Fruit fly (Drosophila melanogaster) whole organism, embryonic: ENCODE results near the gene CG6830.

Source experiments
- Bdp1 ChIP-seq: fragments of 200-800 bp; sonication (Bioruptor generic); optimal IDR thresholded peaks from 3 replicates; lab custom pipeline; 2016; ENCODE audit warnings: missing biosample characterization, missing genetic modification characterization
- CG10366 ChIP-seq: fragments of 200-800 bp; sonication (Bioruptor generic); IDR thresholded peaks from 2 replicates; pipeline ENCODE4 v1.3.6; 2022; ENCODE audit warnings: missing biosample characterization, missing genetic modification characterization
- CG10959 ChIP-seq: fragments of 200-800 bp; sonication (Bioruptor generic); IDR thresholded peaks from 2 replicates; pipeline ENCODE4 v1.3.6; 2022; ENCODE audit warnings: missing biosample characterization, missing genetic modification characterization
- CG12071 ChIP-seq: fragments of 200-800 bp; sonication (Bioruptor generic); optimal IDR thresholded peaks from 3 replicates; lab custom pipeline; 2018; ENCODE audit warnings: missing biosample characterization, mild to moderate bottlenecking, missing genetic modification characterization
- CG12104 ChIP-seq: fragments of 200-800 bp; sonication (Bioruptor generic); optimal IDR thresholded peaks from 3 replicates; lab custom pipeline; 2016; ENCODE audit warnings: missing biosample characterization, missing genetic modification characterization
- CG12659 ChIP-seq: fragments of 200-800 bp; sonication (Bioruptor generic); optimal IDR thresholded peaks from 3 replicates; lab custom pipeline; 2017; ENCODE audit warnings: mild to moderate bottlenecking, missing biosample characterization, missing genetic modification reagents, missing genetic modification characterization
- CG12769 ChIP-seq: fragments of 200-800 bp; sonication (Bioruptor generic); optimal IDR thresholded peaks from 2 replicates; lab custom pipeline; 2019; ENCODE audit warnings: missing biosample characterization, mild to moderate bottlenecking, missing genetic modification characterization, moderate library complexity
- CG17568 ChIP-seq: fragments of 200-800 bp; sonication (Bioruptor generic); optimal IDR thresholded peaks from 2 replicates; lab custom pipeline; 2018; ENCODE audit warnings: missing biosample characterization, mild to moderate bottlenecking, missing genetic modification characterization, moderate library complexity
- CG1792 ChIP-seq: fragments of 200-800 bp; sonication (Bioruptor generic); optimal IDR thresholded peaks from 2 replicates; lab custom pipeline; 2016; ENCODE audit warnings: missing biosample characterization, missing genetic modification characterization
- CG18262 ChIP-seq: fragments of 200-800 bp; optimal IDR thresholded peaks from 3 replicates; lab custom pipeline; 2019; ENCODE audit warnings: missing biosample characterization, mild to moderate bottlenecking, missing genetic modification characterization, moderate library complexity
- CG32772 ChIP-seq: fragments of 200-800 bp; sonication (Bioruptor generic); IDR thresholded peaks from 2 replicates; pipeline ENCODE4 v1.3.6; 2022; ENCODE audit warnings: missing biosample characterization, missing genetic modification characterization
- CG3407 ChIP-seq: fragments of 200-800 bp; sonication (Bioruptor generic); optimal IDR thresholded peaks from 2 replicates; lab custom pipeline; 2018; ENCODE audit warnings: missing biosample characterization, mild to moderate bottlenecking, missing genetic modification characterization
- CG34224 ChIP-seq: fragments of 200-800 bp; sonication (Bioruptor generic); IDR thresholded peaks from 3 replicates; pipeline ENCODE4 v1.3.6; 2022; ENCODE audit warnings: missing biosample characterization, missing genetic modification characterization; ENCODE audit not compliant: partially characterized antibody
- CG3726 ChIP-seq: fragments of 200-800 bp; sonication (Bioruptor generic); IDR thresholded peaks from 3 replicates; pipeline ENCODE4, ENCODE4 v1.3.6; 2022; ENCODE audit warnings: missing biosample characterization, missing genetic modification characterization
- CG4282 ChIP-seq: fragments of 200-800 bp; sonication (Bioruptor generic); optimal IDR thresholded peaks from 2 replicates; lab custom pipeline; 2016; ENCODE audit warnings: missing biosample characterization, missing genetic modification characterization
- CG4617 ChIP-seq: fragments of 200-800 bp; sonication (Bioruptor generic); optimal IDR thresholded peaks from 3 replicates; lab custom pipeline; 2016; ENCODE audit warnings: missing biosample characterization, missing genetic modification characterization, borderline replicate concordance
- CG5953 ChIP-seq: fragments of 200-800 bp; sonication (Bioruptor generic); IDR thresholded peaks from 2 replicates; pipeline ENCODE4 v1.3.6; 2022; ENCODE audit warnings: missing biosample characterization, missing genetic modification characterization
- CG6175 ChIP-seq: fragments of 200-800 bp; sonication (Bioruptor generic); IDR thresholded peaks from 3 replicates; pipeline ENCODE4 v1.3.6; 2022; ENCODE audit warnings: missing biosample characterization, missing genetic modification characterization
- CG6854 ChIP-seq: fragments of 200-800 bp; sonication (Bioruptor generic); optimal IDR thresholded peaks from 3 replicates; lab custom pipeline; 2017; ENCODE audit warnings: missing biosample characterization, mild to moderate bottlenecking, missing genetic modification characterization
- CG7987 ChIP-seq: fragments of 200-800 bp; sonication (Bioruptor generic); optimal IDR thresholded peaks from 2 replicates; lab custom pipeline; 2018; ENCODE audit warnings: missing biosample characterization, mild to moderate bottlenecking, missing genetic modification characterization, moderate library complexity
- CG8281 ChIP-seq: fragments of 200-800 bp; sonication (Bioruptor generic); optimal IDR thresholded peaks from 2 replicates; lab custom pipeline; 2018; ENCODE audit warnings: missing biosample characterization, mild to moderate bottlenecking, missing genetic modification characterization, moderate library complexity
- CG8290 ChIP-seq, 3 experiments: fragments of 200-800 bp; sonication (Bioruptor generic); optimal IDR thresholded peaks; 2 replicates each; lab custom pipeline; 2016 to 2019; ENCODE audit warnings: missing biosample characterization in 3 of 3, missing genetic modification characterization in 3 of 3, mild to moderate bottlenecking in 2 of 3, moderate library complexity in 1 of 3
- CHES-1-like ChIP-seq: fragments of 200-800 bp; sonication (Bioruptor generic); optimal IDR thresholded peaks from 2 replicates; lab custom pipeline; 2016; ENCODE audit warnings: missing biosample characterization, missing genetic modification characterization
- D19A ChIP-seq: fragments of 200-800 bp; optimal IDR thresholded peaks from 3 replicates; lab custom pipeline; 2019; ENCODE audit warnings: missing biosample characterization, mild to moderate bottlenecking, missing genetic modification characterization, moderate library complexity
- Doc2 ChIP-seq: fragments of 200-800 bp; sonication (Bioruptor generic); IDR thresholded peaks from 2 replicates; pipeline ENCODE4 v1.3.6; 2022; ENCODE audit warnings: missing biosample characterization, missing genetic modification characterization
- H2.0 ChIP-seq: fragments of 200-800 bp; sonication (Bioruptor generic); IDR thresholded peaks from 2 replicates; pipeline ENCODE4 v1.3.6; 2022; ENCODE audit warnings: missing biosample characterization, missing genetic modification characterization
- Hmx ChIP-seq: fragments of 200-800 bp; sonication (Bioruptor generic); optimal IDR thresholded peaks from 2 replicates; lab custom pipeline; 2016; ENCODE audit warnings: missing biosample characterization, missing genetic modification characterization
- Hr51 ChIP-seq, 2 experiments: fragments of 200-800 bp; sonication (Bioruptor generic); optimal IDR thresholded peaks; 2 replicates in 1 of 2; 3 replicates in 1 of 2; lab custom pipeline; 2016 to 2018; ENCODE audit warnings: missing biosample characterization in 2 of 2, missing genetic modification characterization in 2 of 2, mild to moderate bottlenecking in 1 of 2, moderate library complexity in 1 of 2
- Max ChIP-seq: fragments of 200-800 bp; sonication (Bioruptor generic); optimal IDR thresholded peaks from 2 replicates; lab custom pipeline; 2016; ENCODE audit warnings: missing biosample characterization, mild to moderate bottlenecking, missing genetic modification characterization
- Optix ChIP-seq: fragments of 200-800 bp; sonication (Bioruptor generic); IDR thresholded peaks from 3 replicates; pipeline ENCODE4 v1.3.6; 2022; ENCODE audit warnings: missing biosample characterization, missing genetic modification characterization
- Sin3A ChIP-seq: fragments of >200 bp; optimal IDR thresholded peaks from 2 replicates; lab custom pipeline; 2018
- Ssrp ChIP-seq: fragments of 200-800 bp; sonication (Bioruptor generic); optimal IDR thresholded peaks from 2 replicates; lab custom pipeline; 2018; ENCODE audit warnings: missing biosample characterization, mild to moderate bottlenecking, missing genetic modification characterization, moderate library complexity
- Xrp1 ChIP-seq: fragments of 200-800 bp; sonication (Bioruptor generic); IDR thresholded peaks from 2 replicates; pipeline ENCODE4 v1.3.6; 2022; ENCODE audit warnings: missing biosample characterization, missing genetic modification characterization
- ap ChIP-seq: fragments of 200-800 bp; sonication (Bioruptor generic); IDR thresholded peaks from 2 replicates; pipeline ENCODE4 v1.3.6; 2022; ENCODE audit warnings: missing biosample characterization, missing genetic modification characterization
- chm ChIP-seq: fragments of 200-800 bp; sonication (Bioruptor generic); IDR thresholded peaks from 2 replicates; pipeline ENCODE4 v1.3.6; 2022; ENCODE audit warnings: missing biosample characterization, missing genetic modification characterization
- crc ChIP-seq: fragments of 200-800 bp; sonication (Bioruptor generic); optimal IDR thresholded peaks from 2 replicates; lab custom pipeline; 2016; ENCODE audit warnings: missing biosample characterization, missing genetic modification characterization
- crol ChIP-seq: fragments of 200-800 bp; sonication (Bioruptor generic); IDR thresholded peaks from 2 replicates; pipeline ENCODE4 v1.3.6; 2022; ENCODE audit warnings: missing biosample characterization, missing genetic modification characterization
- disco-r ChIP-seq: fragments of 200-800 bp; sonication (Bioruptor generic); optimal IDR thresholded peaks from 2 replicates; lab custom pipeline; 2016; ENCODE audit warnings: missing biosample characterization, missing genetic modification characterization
- dysf ChIP-seq: fragments of 200-800 bp; sonication (Bioruptor generic); IDR thresholded peaks from 3 replicates; pipeline ENCODE4 v1.3.6; 2022; ENCODE audit warnings: missing biosample characterization, missing genetic modification characterization
- fd96Cb ChIP-seq: fragments of 200-800 bp; sonication (Bioruptor generic); optimal IDR thresholded peaks from 2 replicates; lab custom pipeline; 2018; ENCODE audit warnings: missing biosample characterization, mild to moderate bottlenecking, missing genetic modification characterization, moderate library complexity
- grn ChIP-seq: fragments of 200-800 bp; sonication (Bioruptor generic); optimal IDR thresholded peaks from 3 replicates; lab custom pipeline; 2017; ENCODE audit warnings: missing biosample characterization, missing genetic modification characterization
- klu ChIP-seq: fragments of 200-800 bp; sonication (Bioruptor generic); IDR thresholded peaks from 2 replicates; pipeline ENCODE4 v1.3.6; 2022; ENCODE audit warnings: missing biosample characterization, missing genetic modification characterization
- nom ChIP-seq: fragments of 200-800 bp; sonication (Bioruptor generic); optimal IDR thresholded peaks from 2 replicates; lab custom pipeline; 2017; ENCODE audit warnings: missing biosample characterization, missing genetic modification characterization, mild to moderate bottlenecking, moderate library complexity, missing genetic modification reagents
- odd ChIP-seq: fragments of 200-800 bp; sonication (Bioruptor generic); optimal IDR thresholded peaks from 2 replicates; lab custom pipeline; 2017; ENCODE audit warnings: missing biosample characterization, mild to moderate bottlenecking, missing genetic modification characterization
- onecut ChIP-seq: fragments of 200-800 bp; sonication (Bioruptor generic); IDR thresholded peaks from 2 replicates; pipeline ENCODE4 v1.3.6; 2022; ENCODE audit warnings: missing biosample characterization, missing genetic modification characterization
- ranshi ChIP-seq: fragments of 200-800 bp; sonication (Bioruptor generic); IDR thresholded peaks from 2 replicates; pipeline ENCODE4 v1.3.6; 2022; ENCODE audit warnings: missing biosample characterization, missing genetic modification characterization
- tio ChIP-seq: fragments of 200-800 bp; sonication (Bioruptor generic); optimal IDR thresholded peaks from 2 replicates; lab custom pipeline; 2017; ENCODE audit warnings: missing biosample characterization, missing genetic modification characterization, inconsistent platforms
- tup ChIP-seq: fragments of 200-800 bp; sonication (Bioruptor generic); optimal IDR thresholded peaks from 2 replicates; lab custom pipeline; 2016; ENCODE audit warnings: missing biosample characterization, mild to moderate bottlenecking, missing genetic modification characterization, moderate library complexity
- twi ChIP-seq: fragments of 200-800 bp; optimal IDR thresholded peaks from 2 replicates; lab custom pipeline; 2019; ENCODE audit warnings: missing biosample characterization, mild to moderate bottlenecking, missing genetic modification characterization, moderate library complexity
- wor ChIP-seq: fragments of 200-800 bp; sonication (Bioruptor generic); IDR thresholded peaks from 2 replicates; pipeline ENCODE4 v1.3.6; 2022; ENCODE audit warnings: missing biosample characterization, missing genetic modification characterization

CG6830 gene

dm6 chr3R:11673955-11674663, 10.0 kb downstream of the CG6830 start, which contains the start of gene CG14715 (continued):
- no peak for TF ChIP-seq onecut (GFP tag; lab: Robert Waterston, UW)
- no peak for TF ChIP-seq Bdp1 (GFP tag; lab: Kevin White, UChicago)
- TF ChIP-seq ap: no peak
- TF ChIP-seq Optix: no peak
- no peak for TF ChIP-seq CG34224 (GFP tag; lab: Robert Waterston, UW)
- no peak for TF ChIP-seq CG12071 (GFP tag; lab: Kevin White, UChicago)
- TF ChIP-seq CHES-1-like (GFP tag; lab: Kevin White, UChicago): peak; percentile 55
- peak; percentile 29 for TF ChIP-seq Max (GFP tag; lab: Kevin White, UChicago)
- no peak for TF ChIP-seq CG32772 (GFP tag; lab: Robert Waterston, UW)
- no peak for TF ChIP-seq CG3407 (GFP tag; lab: Kevin White, UChicago)
- TF ChIP-seq CG17568 (GFP tag; lab: Kevin White, UChicago): no peak
- TF ChIP-seq CG12104: no peak
- TF ChIP-seq CG10959 (GFP tag; lab: Robert Waterston, UW): no peak
- peak; percentile 64 for TF ChIP-seq ranshi (GFP tag; lab: Robert Waterston, UW)
- TF ChIP-seq odd (GFP tag; lab: Kevin White, UChicago): no peak
- no peak for TF ChIP-seq nom
- TF ChIP-seq CG6854: no peak
- no peak for TF ChIP-seq klu (GFP tag; lab: Robert Waterston, UW)
- TF ChIP-seq CG4282 (GFP tag; lab: Kevin White, UChicago): no peak
- peak; percentile 46 for TF ChIP-seq CG8290 (GFP tag; optimal IDR thresholded peaks at IDR 0.05; lab: Kevin White, UChicago)
- no peak for TF ChIP-seq CG8290 (tag; optimal IDR thresholded peaks at IDR 0.05; lab: Kevin White, UChicago)
- TF ChIP-seq CG4617 (GFP tag; lab: Kevin White, UChicago): peak; percentile 68
- no peak for TF ChIP-seq twi (tag; lab: Kevin White, UChicago)
- TF ChIP-seq Ssrp (tag; lab: Kevin White, UChicago): peak; percentile 47
- no peak for TF ChIP-seq tup (GFP tag; lab: Kevin White, UChicago)
- TF ChIP-seq dysf: peak; percentile 48; the same call in 2 of the 3 replicates
- peak; percentile 31 for TF ChIP-seq CG18262 (tag; lab: Kevin White, UChicago)
- no peak for TF ChIP-seq D19A (tag; lab: Kevin White, UChicago)
- no peak for TF ChIP-seq Doc2 (GFP tag; lab: Robert Waterston, UW)
- peak in 1 of 2 experiments; percentile 50 for TF ChIP-seq Hr51 (GFP tag; optimal IDR thresholded peaks at IDR 0.05; lab: Kevin White, UChicago)
- no peak for TF ChIP-seq disco-r
- no peak for TF ChIP-seq fd96Cb
- peak; percentile 25 for TF ChIP-seq Sin3A (lab: Kevin White, UChicago)
- no peak for TF ChIP-seq CG7987 (GFP tag; lab: Kevin White, UChicago)
- TF ChIP-seq CG12769 (tag; lab: Kevin White, UChicago): no peak
- TF ChIP-seq CG1792 (GFP tag; lab: Kevin White, UChicago): no peak
- TF ChIP-seq wor: no peak
- no peak for TF ChIP-seq CG10366
- TF ChIP-seq Xrp1 (GFP tag; lab: Robert Waterston, UW): peak; percentile 56; the same call in 1 of the 2 replicates
- peak; percentile 47; the same call in 1 of the 2 replicates for TF ChIP-seq H2.0 (GFP tag; lab: Robert Waterston, UW)
- no peak for TF ChIP-seq tio
- TF ChIP-seq chm (GFP tag; lab: Robert Waterston, UW): no peak
- no peak for TF ChIP-seq Hmx (GFP tag; lab: Kevin White, UChicago)
- no peak for TF ChIP-seq CG8281 (tag; lab: Kevin White, UChicago)
- TF ChIP-seq grn (GFP tag; lab: Kevin White, UChicago): peak; percentile 98
- TF ChIP-seq CG6175: no peak
- TF ChIP-seq CG5953 (GFP tag; lab: Robert Waterston, UW): no peak
- TF ChIP-seq CG3726: no peak
- no peak for TF ChIP-seq crol (GFP tag; lab: Robert Waterston, UW)
- TF ChIP-seq crc (GFP tag; lab: Kevin White, UChicago): no peak
- peak; percentile 57 for TF ChIP-seq CG12659 (GFP tag; lab: Kevin White, UChicago)
